Worm (Caenorhabditis elegans) whole organism, young adult: ENCODE measurements around the gene tebp-1.

Experiments used
- B0019.2 ChIP-seq: fragments of 200-800 bp; sonication (Bioruptor generic); conservative IDR thresholded peaks from 2 replicates; pipeline ENCODE4 v1.3.6; 2022; ENCODE audit warnings: missing genetic modification reagents, missing genetic modification characterization, missing compliant biosample characterization
- B0035.1 ChIP-seq: sonication (generic microtip); optimal IDR thresholded peaks from 2 replicates; lab custom pipeline; 2016; ENCODE audit warnings: missing genetic modification characterization, mild to moderate bottlenecking, missing compliant biosample characterization, missing genotype, missing genetic modification reagents
- B0261.1 ChIP-seq: sonication (generic microtip); optimal IDR thresholded peaks from 2 replicates; lab custom pipeline; 2016; ENCODE audit warnings: mild to moderate bottlenecking, missing genetic modification characterization, moderate library complexity, missing compliant biosample characterization
- B0336.3 ChIP-seq: fragments of 200-800 bp; sonication (Bioruptor generic); IDR thresholded peaks from 2 replicates; pipeline ENCODE4 v1.3.6; 2022; ENCODE audit warnings: missing genetic modification characterization, missing compliant biosample characterization
- C17E4.6 ChIP-seq: fragments of 200-800 bp; sonication (Bioruptor generic); IDR thresholded peaks from 2 replicates; pipeline ENCODE4 v1.3.6; 2022; ENCODE audit warnings: missing genetic modification reagents, missing genetic modification characterization, missing compliant biosample characterization
- D2030.7 ChIP-seq: fragments of 200-800 bp; sonication (Bioruptor generic); IDR thresholded peaks from 2 replicates; pipeline ENCODE4 v1.3.6; 2022; ENCODE audit warnings: missing genetic modification reagents, missing genetic modification characterization, missing compliant biosample characterization
- F10E7.11 ChIP-seq: sonication (generic microtip); optimal IDR thresholded peaks from 2 replicates; lab custom pipeline; 2017; ENCODE audit warnings: mild to moderate bottlenecking, missing genetic modification characterization, moderate library complexity, missing compliant biosample characterization
- F33H1.4 ChIP-seq: fragments of 200-800 bp; sonication (Bioruptor generic); IDR thresholded peaks from 2 replicates; pipeline ENCODE4 v1.3.6; 2022; ENCODE audit warnings: missing genetic modification reagents, missing genetic modification characterization, missing compliant biosample characterization
- F57C9.4 ChIP-seq: sonication (generic microtip); optimal IDR thresholded peaks from 2 replicates; lab custom pipeline; 2017; ENCODE audit warnings: mild to moderate bottlenecking, missing genetic modification characterization, missing compliant biosample characterization
- K11D2.4 ChIP-seq: fragments of 200-800 bp; sonication (Bioruptor generic); IDR thresholded peaks from 2 replicates; pipeline ENCODE4 v1.3.6; 2022; ENCODE audit warnings: missing genetic modification reagents, missing genetic modification characterization, missing compliant biosample characterization
- K12H6.12 ChIP-seq: fragments of 200-800 bp; sonication (Bioruptor generic); optimal IDR thresholded peaks from 2 replicates; lab custom pipeline; 2018; ENCODE audit warnings: mild to moderate bottlenecking, missing genetic modification characterization, missing compliant biosample characterization
- Y56A3A.18 ChIP-seq: fragments of 200-800 bp; sonication (Bioruptor generic); IDR thresholded peaks from 2 replicates; pipeline ENCODE4 v1.3.6; 2022; ENCODE audit warnings: missing genetic modification reagents, missing genetic modification characterization, missing compliant biosample characterization
- Y79H2A.3 ChIP-seq: fragments of 200-800 bp; sonication (Bioruptor generic); conservative IDR thresholded peaks from 2 replicates; pipeline ENCODE4 v1.3.6; 2022; ENCODE audit warnings: missing genetic modification reagents, missing genetic modification characterization, missing compliant biosample characterization
- ama-1 ChIP-seq, 3 experiments: fragments of 150-350 bp in 1 of 3; sonication (generic microtip) in 2 of 3; optimal IDR thresholded peaks; 2 replicates each; lab custom pipeline; 2014 to 2018; ENCODE audit warnings: missing biosample characterization in 2 of 3, missing genetic modification characterization in 2 of 3, missing genetic modification reagents in 2 of 3
- bed-2 ChIP-seq: fragments of 200-800 bp; sonication (Bioruptor generic); IDR thresholded peaks from 2 replicates; pipeline ENCODE4 v1.3.6; 2022; ENCODE audit warnings: missing genetic modification reagents, missing genetic modification characterization, missing compliant biosample characterization
- ccch-3 ChIP-seq: fragments of 200-800 bp; sonication (Bioruptor generic); optimal IDR thresholded peaks from 2 replicates; lab custom pipeline; 2018; ENCODE audit warnings: mild to moderate bottlenecking, missing genetic modification characterization, missing compliant biosample characterization
- cebp-2 ChIP-seq: fragments of 200-800 bp; sonication (Bioruptor generic); IDR thresholded peaks from 2 replicates; pipeline ENCODE4 v1.3.6; 2022; ENCODE audit warnings: missing genetic modification characterization, missing compliant biosample characterization
- ceh-91 ChIP-seq: fragments of 200-800 bp; sonication (Bioruptor generic); IDR thresholded peaks from 2 replicates; pipeline ENCODE4 v1.3.6; 2022; ENCODE audit warnings: missing genetic modification reagents, missing genetic modification characterization, missing compliant biosample characterization
- dox-1 ChIP-seq: fragments of 200-800 bp; sonication (Bioruptor generic); IDR thresholded peaks from 2 replicates; pipeline ENCODE4 v1.3.6; 2022; ENCODE audit warnings: missing genetic modification reagents, missing genetic modification characterization, missing compliant biosample characterization
- efl-1 ChIP-seq: fragments of 150-350 bp; optimal IDR thresholded peaks from 2 replicates; lab custom pipeline; 2014; ENCODE audit warnings: missing biosample characterization, missing genetic modification reagents, missing genetic modification characterization
- egl-18 ChIP-seq: fragments of 200-800 bp; sonication (Bioruptor generic); IDR thresholded peaks from 2 replicates; pipeline ENCODE4 v1.3.6; 2022; ENCODE audit warnings: missing genetic modification reagents, missing genetic modification characterization, missing compliant biosample characterization
- egl-44 ChIP-seq: fragments of 200-800 bp; sonication (Bioruptor generic); IDR thresholded peaks from 2 replicates; pipeline ENCODE4 v1.3.6; 2022; ENCODE audit warnings: missing genetic modification reagents, missing genetic modification characterization, missing compliant biosample characterization
- ekl-4 ChIP-seq: fragments of 200-800 bp; sonication (Bioruptor generic); IDR thresholded peaks from 2 replicates; pipeline ENCODE4 v1.3.6; 2022; ENCODE audit warnings: missing genetic modification reagents, missing genetic modification characterization, missing compliant biosample characterization
- ets-4 ChIP-seq: fragments of 200-800 bp; sonication (Bioruptor generic); optimal IDR thresholded peaks from 2 replicates; lab custom pipeline; 2018; ENCODE audit warnings: mild to moderate bottlenecking, missing genetic modification characterization, missing compliant biosample characterization
- hlh-12 ChIP-seq: sonication (generic microtip); optimal IDR thresholded peaks from 2 replicates; lab custom pipeline; 2016; ENCODE audit warnings: missing genetic modification characterization, missing compliant biosample characterization
- hlh-26 ChIP-seq: fragments of 200-800 bp; sonication (Bioruptor generic); conservative IDR thresholded peaks from 2 replicates; pipeline ENCODE4 v1.3.6; 2022; ENCODE audit warnings: missing genetic modification reagents, missing genetic modification characterization, missing compliant biosample characterization
- hmg-1.2 ChIP-seq: fragments of 200-800 bp; sonication (Bioruptor generic); IDR thresholded peaks from 2 replicates; pipeline ENCODE4 v1.3.6; 2022; ENCODE audit warnings: missing genetic modification reagents, missing genetic modification characterization, missing compliant biosample characterization
- lin-35 ChIP-seq, 3 experiments: fragments of 150-350 bp in 2 of 3; sonication (generic microtip) in 1 of 3; optimal IDR thresholded peaks; 2 replicates each; lab custom pipeline; 2014 to 2018; ENCODE audit warnings: missing biosample characterization in 3 of 3, missing genetic modification characterization in 3 of 3, missing genetic modification reagents in 3 of 3
- lir-1 ChIP-seq: fragments of 200-800 bp; sonication (Bioruptor generic); conservative IDR thresholded peaks from 2 replicates; pipeline ENCODE4 v1.3.6; 2022; ENCODE audit warnings: missing genetic modification reagents, missing genetic modification characterization, missing compliant biosample characterization
- lsl-1 ChIP-seq: fragments of 200-800 bp; sonication (Bioruptor generic); optimal IDR thresholded peaks from 2 replicates; lab custom pipeline; 2018; ENCODE audit warnings: mild to moderate bottlenecking, missing genetic modification characterization, moderate library complexity, missing compliant biosample characterization
- madf-6 ChIP-seq: fragments of 200-800 bp; sonication (Bioruptor generic); IDR thresholded peaks from 2 replicates; pipeline ENCODE4 v1.3.6; 2022; ENCODE audit warnings: missing genetic modification reagents, missing genetic modification characterization, missing compliant biosample characterization
- madf-8 ChIP-seq: fragments of 200-800 bp; sonication (Bioruptor generic); conservative IDR thresholded peaks from 2 replicates; pipeline ENCODE4 v1.3.6; 2022; ENCODE audit warnings: missing genetic modification reagents, missing genetic modification characterization, missing compliant biosample characterization
- mcd-1 ChIP-seq: fragments of 200-800 bp; sonication (Bioruptor generic); IDR thresholded peaks from 2 replicates; pipeline ENCODE4 v1.3.6; 2022; ENCODE audit warnings: missing genetic modification reagents, missing genetic modification characterization, missing compliant biosample characterization
- nfya-2 ChIP-seq: fragments of 200-800 bp; sonication (Bioruptor generic); IDR thresholded peaks from 2 replicates; pipeline ENCODE4 v1.3.6; 2022; ENCODE audit warnings: missing genetic modification reagents, missing genetic modification characterization, missing compliant biosample characterization
- rec-8 ChIP-seq, 2 experiments: sonication (generic microtip); optimal IDR thresholded peaks; 2 replicates each; lab custom pipeline; 2016; ENCODE audit warnings: mild to moderate bottlenecking in 2 of 2, missing genetic modification characterization in 2 of 2, missing genetic modification reagents in 2 of 2, missing genotype in 2 of 2, missing biosample characterization in 1 of 2, missing compliant biosample characterization in 1 of 2, moderate library complexity in 1 of 2
- rpc-1 ChIP-seq, 2 experiments: fragments of 150-350 bp in 1 of 2; sonication (generic microtip) in 1 of 2; optimal IDR thresholded peaks; 2 replicates each; lab custom pipeline; 2014 to 2018; ENCODE audit warnings: missing biosample characterization in 1 of 2, missing genetic modification characterization in 1 of 2, missing genetic modification reagents in 1 of 2, missing genotype in 1 of 2
- snpc-1.3 ChIP-seq: sonication (generic microtip); optimal IDR thresholded peaks from 2 replicates; lab custom pipeline; 2017; ENCODE audit warnings: missing genetic modification characterization, mild to moderate bottlenecking, missing compliant biosample characterization, antibody characterized with exemption, moderate library complexity, missing genotype, missing genetic modification reagents; ENCODE audit not compliant: insufficient read depth
- snpc-3.4 ChIP-seq: sonication (generic microtip); optimal IDR thresholded peaks from 2 replicates; lab custom pipeline; 2017; ENCODE audit warnings: missing genetic modification characterization, mild to moderate bottlenecking, missing compliant biosample characterization, antibody characterized with exemption, moderate library complexity, missing genotype, missing genetic modification reagents
- snpc-4 ChIP-seq, 5 experiments: fragments of 150-350 bp in 1 of 5; sonication (generic microtip) in 4 of 5; optimal IDR thresholded peaks; 2 replicates each; lab custom pipeline; 2014 to 2018; ENCODE audit warnings: missing genetic modification characterization in 5 of 5, missing biosample characterization in 3 of 5, antibody characterized with exemption in 2 of 5, mild to moderate bottlenecking in 2 of 5, missing compliant biosample characterization in 2 of 5, missing genotype in 2 of 5, moderate library complexity in 2 of 5, missing genetic modification reagents in 1 of 5
- somi-1 ChIP-seq: fragments of 200-800 bp; sonication (Bioruptor generic); optimal IDR thresholded peaks from 2 replicates; lab custom pipeline; 2018; ENCODE audit warnings: mild to moderate bottlenecking, missing genetic modification characterization, missing compliant biosample characterization
- zfh-2 ChIP-seq: fragments of 200-800 bp; sonication (Bioruptor generic); conservative IDR thresholded peaks from 2 replicates; pipeline ENCODE4 v1.3.6; 2022; ENCODE audit warnings: missing genetic modification reagents, missing genetic modification characterization, missing compliant biosample characterization
- zim-3 ChIP-seq: sonication (generic microtip); optimal IDR thresholded peaks from 2 replicates; lab custom pipeline; 2017; ENCODE audit warnings: mild to moderate bottlenecking, missing genetic modification characterization, moderate library complexity, missing compliant biosample characterization
- ztf-22 ChIP-seq: fragments of 200-800 bp; sonication (Bioruptor generic); optimal IDR thresholded peaks from 2 replicates; lab custom pipeline; 2018; ENCODE audit warnings: mild to moderate bottlenecking, missing genetic modification characterization, moderate library complexity, missing compliant biosample characterization
- ztf-3 ChIP-seq: fragments of 200-800 bp; sonication (Bioruptor generic); optimal IDR thresholded peaks from 2 replicates; lab custom pipeline; 2018; ENCODE audit warnings: mild to moderate bottlenecking, missing genetic modification characterization, missing compliant biosample characterization

tebp-1 gene

ce11 chrII:14390036-14390763 is 28.4 kb downstream of the tebp-1 start, which contains the start of the genes kbp-3 and nurf-1 (continued):
- TF ChIP-seq snpc-1.3, result no peak
- TF ChIP-seq rec-8 (tag; optimal IDR thresholded peaks at IDR 0.05; lab: Kevin White, UChicago), result no peak
- peak; percentile 64 for TF ChIP-seq lsl-1 (GFP tag; lab: Kevin White, UChicago)
- no peak for TF ChIP-seq ama-1 (optimal IDR thresholded peaks at IDR 0.05; lab: Kevin White, UChicago)
- no peak for TF ChIP-seq ama-1 (GFP tag; optimal IDR thresholded peaks at IDR 0.05; lab: Kevin White, UChicago)
- TF ChIP-seq nfya-2 (GFP tag; lab: Robert Waterston, UW), result no peak
- no peak for TF ChIP-seq F57C9.4 (tag; lab: Kevin White, UChicago)
- TF ChIP-seq hmg-1.2 (GFP tag; lab: Robert Waterston, UW), result peak; percentile 22; the same call in 1 of the 2 replicates
- no peak for TF ChIP-seq B0019.2
- TF ChIP-seq zim-3 (tag; lab: Kevin White, UChicago), result no peak
- no peak for TF ChIP-seq ets-4
- TF ChIP-seq dox-1 (GFP tag; lab: Robert Waterston, UW), result peak; percentile 78
- TF ChIP-seq ccch-3 (GFP tag; lab: Kevin White, UChicago), result no peak
- TF ChIP-seq cebp-2, result no peak
- no peak for TF ChIP-seq F10E7.11 (tag; lab: Kevin White, UChicago)
- no peak for TF ChIP-seq egl-44 (GFP tag; lab: Robert Waterston, UW)
- TF ChIP-seq efl-1 (GFP tag; lab: Kevin White, UChicago), result peak; percentile 83
- peak; percentile 70 for TF ChIP-seq madf-6
- no peak; the same call in 1 of the 2 replicates for TF ChIP-seq ceh-91 (GFP tag; lab: Robert Waterston, UW)
- TF ChIP-seq, all 124 proteins: peak for 16

ce11 chrII:14393766-14394165 is 31.9 kb downstream of the tebp-1 start:
- TF ChIP-seq mcd-1 (GFP tag; lab: Robert Waterston, UW), result no peak
- TF ChIP-seq snpc-3.4 (tag; lab: Kevin White, UChicago), result no peak
- TF ChIP-seq hlh-26 (GFP tag; lab: Robert Waterston, UW), result no peak
- TF ChIP-seq F33H1.4 (GFP tag; lab: Robert Waterston, UW), result no peak
- TF ChIP-seq C17E4.6, result no peak
- no peak for TF ChIP-seq lir-1
- TF ChIP-seq rpc-1 (optimal IDR thresholded peaks at IDR 0.05; lab: Kevin White, UChicago), result no peak
- no peak for TF ChIP-seq rpc-1 (tag; optimal IDR thresholded peaks at IDR 0.05; lab: Kevin White, UChicago)
- TF ChIP-seq egl-18, result no peak
- no peak for TF ChIP-seq ccch-3 (GFP tag; lab: Kevin White, UChicago)
- no peak for TF ChIP-seq nfya-2 (GFP tag; lab: Robert Waterston, UW)
- TF ChIP-seq bed-2 (GFP tag; lab: Robert Waterston, UW), result no peak
- TF ChIP-seq K12H6.12 (tag; lab: Kevin White, UChicago), result no peak
- TF ChIP-seq lin-35 (GFP tag; optimal IDR thresholded peaks at IDR 0.05; lab: Kevin White, UChicago), result no peak
- no peak for TF ChIP-seq hlh-12

- no peak for TF ChIP-seq D2030.7 (GFP tag; lab: Robert Waterston, UW)
- 0 out of 2 replicates have a peak, but pooled peaks have one; percentile 32 for TF ChIP-seq K11D2.4 (GFP tag; lab: Robert Waterston, UW)
- no peak for TF ChIP-seq B0035.1 (tag; lab: Kevin White, UChicago)
- peak; percentile 83 for TF ChIP-seq ekl-4 (GFP tag; lab: Robert Waterston, UW)
- no peak for TF ChIP-seq madf-8 (GFP tag; lab: Robert Waterston, UW)
- TF ChIP-seq ztf-22 (GFP tag; lab: Kevin White, UChicago), result no peak
- no peak for TF ChIP-seq Y56A3A.18 (GFP tag; lab: Robert Waterston, UW)
- no peak for TF ChIP-seq zim-3 (tag; lab: Kevin White, UChicago)
- no peak for TF ChIP-seq lir-1
- no peak for TF ChIP-seq B0261.1 (tag; lab: Kevin White, UChicago)
- no peak for TF ChIP-seq somi-1 (GFP tag; lab: Kevin White, UChicago)
- TF ChIP-seq zfh-2 (GFP tag; lab: Robert Waterston, UW), result no peak
- TF ChIP-seq B0336.3, result 0 out of 2 replicates have a peak, but pooled peaks have one; percentile 26
- no peak for TF ChIP-seq Y79H2A.3 (GFP tag; lab: Robert Waterston, UW)
- no peak for TF ChIP-seq ztf-3 (GFP tag; lab: Kevin White, UChicago)
- no peak for TF ChIP-seq snpc-4 (GFP tag; optimal IDR thresholded peaks at IDR 0.05; lab: Kevin White, UChicago)
- peak; percentile 45 to 65 (median 51) for TF ChIP-seq snpc-4 (tag; optimal IDR thresholded peaks at IDR 0.05; lab: Kevin White, UChicago)
These were observed 37.8 kb downstream of the tebp-1 start for ce11 chrII:14399595-14399994.
